Fruit fly (Drosophila melanogaster) whole organism, embryonic: ENCODE results near the gene Cerk.

Source experiments
- Ada2b ChIP-seq: fragments of 200-800 bp; sonication (Bioruptor generic); IDR thresholded peaks from 2 replicates; pipeline ENCODE4 v1.3.6; 2022; ENCODE audit warnings: missing biosample characterization, missing genetic modification characterization
- Bdp1 ChIP-seq: fragments of 200-800 bp; sonication (Bioruptor generic); optimal IDR thresholded peaks from 3 replicates; lab custom pipeline; 2016; ENCODE audit warnings: missing biosample characterization, missing genetic modification characterization
- Blimp-1 ChIP-seq: fragments of 200-800 bp; sonication (Bioruptor generic); optimal IDR thresholded peaks from 3 replicates; lab custom pipeline; 2018; ENCODE audit warnings: missing biosample characterization, missing genetic modification characterization, mild to moderate bottlenecking, moderate library complexity, missing genetic modification reagents
- CG10565 ChIP-seq: fragments of 200-800 bp; sonication (Bioruptor generic); optimal IDR thresholded peaks from 3 replicates; lab custom pipeline; 2016; ENCODE audit warnings: missing biosample characterization, mild to moderate bottlenecking, missing genetic modification characterization
- CG11085 ChIP-seq: fragments of 200-800 bp; sonication (Bioruptor generic); IDR thresholded peaks from 2 replicates; pipeline ENCODE4 v1.3.6; 2022; ENCODE audit warnings: missing biosample characterization, missing genetic modification characterization
- CG11093 ChIP-seq: fragments of 200-800 bp; sonication (Bioruptor generic); IDR thresholded peaks from 3 replicates; pipeline ENCODE4 v1.3.6; 2022; ENCODE audit warnings: missing biosample characterization, missing genetic modification characterization
- CG11247 ChIP-seq: fragments of 200-800 bp; sonication (Bioruptor generic); IDR thresholded peaks from 2 replicates; pipeline ENCODE4 v1.3.6; 2022; ENCODE audit warnings: missing biosample characterization, missing genetic modification characterization
- CG11695 ChIP-seq: fragments of 200-800 bp; sonication (Bioruptor generic); IDR thresholded peaks from 3 replicates; pipeline ENCODE4 v1.3.6; 2022; ENCODE audit warnings: missing biosample characterization, missing genetic modification characterization
- CG11723 ChIP-seq: fragments of 200-800 bp; sonication (Bioruptor generic); optimal IDR thresholded peaks from 2 replicates; lab custom pipeline; 2017; ENCODE audit warnings: missing biosample characterization, mild to moderate bottlenecking, missing genetic modification characterization
- CG12391 ChIP-seq: fragments of 200-800 bp; sonication (Bioruptor generic); optimal IDR thresholded peaks from 3 replicates; lab custom pipeline; 2018; ENCODE audit warnings: missing biosample characterization, mild to moderate bottlenecking, missing genetic modification characterization, moderate library complexity
- CG15073 ChIP-seq: fragments of 200-800 bp; sonication (Bioruptor generic); optimal IDR thresholded peaks from 2 replicates; lab custom pipeline; 2016; ENCODE audit warnings: missing biosample characterization, missing genetic modification characterization
- CG17385 ChIP-seq: fragments of 200-800 bp; sonication (Bioruptor generic); optimal IDR thresholded peaks from 3 replicates; lab custom pipeline; 2018; ENCODE audit warnings: missing biosample characterization, mild to moderate bottlenecking, missing genetic modification characterization
- CG18262 ChIP-seq: fragments of 200-800 bp; optimal IDR thresholded peaks from 3 replicates; lab custom pipeline; 2019; ENCODE audit warnings: missing biosample characterization, mild to moderate bottlenecking, missing genetic modification characterization, moderate library complexity
- CG18599 ChIP-seq: fragments of 200-800 bp; sonication (Bioruptor generic); optimal IDR thresholded peaks from 3 replicates; lab custom pipeline; 2017; ENCODE audit warnings: missing biosample characterization, missing genetic modification characterization, mild to moderate bottlenecking, moderate library complexity, missing genetic modification reagents
- CG2875 ChIP-seq: fragments of 200-800 bp; sonication (Bioruptor generic); optimal IDR thresholded peaks from 2 replicates; lab custom pipeline; 2017; ENCODE audit warnings: missing biosample characterization, mild to moderate bottlenecking, missing genetic modification characterization, missing genetic modification reagents
- CG30403 ChIP-seq: fragments of 200-800 bp; sonication (Bioruptor generic); optimal IDR thresholded peaks from 3 replicates; lab custom pipeline; 2016; ENCODE audit warnings: missing biosample characterization, missing genetic modification characterization
- CG31224 ChIP-seq: fragments of 200-800 bp; sonication (Bioruptor generic); IDR thresholded peaks from 2 replicates; pipeline ENCODE4 v1.3.6; 2022; ENCODE audit warnings: missing biosample characterization, missing genetic modification characterization
- CG34376 ChIP-seq: fragments of 200-800 bp; sonication (Bioruptor generic); optimal IDR thresholded peaks from 2 replicates; lab custom pipeline; 2018; ENCODE audit warnings: missing biosample characterization, mild to moderate bottlenecking, missing genetic modification characterization
- CG6689 ChIP-seq: fragments of 200-800 bp; sonication (Bioruptor generic); IDR thresholded peaks from 2 replicates; pipeline ENCODE4 v1.3.6; 2022; ENCODE audit warnings: missing biosample characterization, missing genetic modification characterization
- CG6765 ChIP-seq: fragments of 200-800 bp; sonication (Bioruptor generic); optimal IDR thresholded peaks from 3 replicates; lab custom pipeline; 2017; ENCODE audit warnings: missing biosample characterization, mild to moderate bottlenecking, missing genetic modification characterization
- CG8281 ChIP-seq: fragments of 200-800 bp; sonication (Bioruptor generic); optimal IDR thresholded peaks from 2 replicates; lab custom pipeline; 2018; ENCODE audit warnings: missing biosample characterization, mild to moderate bottlenecking, missing genetic modification characterization, moderate library complexity
- Gsc ChIP-seq: fragments of 200-800 bp; sonication (Bioruptor generic); IDR thresholded peaks from 2 replicates; pipeline ENCODE4 v1.3.6; 2022; ENCODE audit warnings: missing biosample characterization, missing genetic modification characterization
- HLH3B ChIP-seq: fragments of 200-800 bp; sonication (Bioruptor generic); IDR thresholded peaks from 2 replicates; pipeline ENCODE4 v1.3.6; 2022; ENCODE audit warnings: missing biosample characterization, missing genetic modification characterization
- HLHmδ ChIP-seq: fragments of 200-800 bp; sonication (Bioruptor generic); optimal IDR thresholded peaks from 2 replicates; lab custom pipeline; 2018; ENCODE audit warnings: missing biosample characterization, mild to moderate bottlenecking, missing genetic modification characterization, moderate library complexity
- Max ChIP-seq: fragments of 200-800 bp; sonication (Bioruptor generic); optimal IDR thresholded peaks from 2 replicates; lab custom pipeline; 2016; ENCODE audit warnings: missing biosample characterization, mild to moderate bottlenecking, missing genetic modification characterization
- Meics ChIP-seq: fragments of 200-800 bp; sonication (Bioruptor generic); optimal IDR thresholded peaks from 2 replicates; lab custom pipeline; 2017; ENCODE audit warnings: missing biosample characterization, mild to moderate bottlenecking, missing genetic modification characterization
- Myb ChIP-seq: fragments of 200-800 bp; sonication (Bioruptor generic); optimal IDR thresholded peaks from 2 replicates; lab custom pipeline; 2016; ENCODE audit warnings: missing biosample characterization, missing genetic modification characterization
- Rfx ChIP-seq: fragments of 200-800 bp; sonication (Bioruptor generic); IDR thresholded peaks from 2 replicates; pipeline ENCODE4 v1.3.6; 2022; ENCODE audit warnings: missing biosample characterization, missing genetic modification characterization
- TFAM ChIP-seq: fragments of 200-800 bp; sonication (Bioruptor generic); optimal IDR thresholded peaks from 2 replicates; lab custom pipeline; 2017; ENCODE audit warnings: missing biosample characterization, missing genetic modification characterization, inconsistent platforms
- disco-r ChIP-seq: fragments of 200-800 bp; sonication (Bioruptor generic); optimal IDR thresholded peaks from 2 replicates; lab custom pipeline; 2016; ENCODE audit warnings: missing biosample characterization, missing genetic modification characterization
- dmrt11E ChIP-seq: fragments of 200-800 bp; sonication (Bioruptor generic); optimal IDR thresholded peaks from 3 replicates; lab custom pipeline; 2018; ENCODE audit warnings: missing biosample characterization, mild to moderate bottlenecking, missing genetic modification characterization, moderate library complexity
- fd96Cb ChIP-seq: fragments of 200-800 bp; sonication (Bioruptor generic); optimal IDR thresholded peaks from 2 replicates; lab custom pipeline; 2018; ENCODE audit warnings: missing biosample characterization, mild to moderate bottlenecking, missing genetic modification characterization, moderate library complexity
- fu2 ChIP-seq: fragments of 200-800 bp; sonication (Bioruptor generic); optimal IDR thresholded peaks from 2 replicates; lab custom pipeline; 2016; ENCODE audit warnings: missing biosample characterization, missing genetic modification characterization
- gcm2 ChIP-seq: fragments of 200-800 bp; sonication (Bioruptor generic); optimal IDR thresholded peaks from 2 replicates; lab custom pipeline; 2016; ENCODE audit warnings: missing biosample characterization, missing genetic modification characterization
- grau ChIP-seq: fragments of 200-800 bp; optimal IDR thresholded peaks from 3 replicates; lab custom pipeline; 2019; ENCODE audit warnings: missing biosample characterization, mild to moderate bottlenecking, missing genetic modification characterization, moderate library complexity
- her ChIP-seq: fragments of 200-800 bp; sonication (Bioruptor generic); optimal IDR thresholded peaks from 2 replicates; lab custom pipeline; 2016; ENCODE audit warnings: missing biosample characterization, missing genetic modification characterization
- jing ChIP-seq: fragments of 200-800 bp; sonication (Bioruptor generic); optimal IDR thresholded peaks from 2 replicates; lab custom pipeline; 2018; ENCODE audit warnings: missing biosample characterization, mild to moderate bottlenecking, missing genetic modification characterization
- kay ChIP-seq: fragments of 200-800 bp; sonication (Bioruptor generic); optimal IDR thresholded peaks from 2 replicates; lab custom pipeline; 2016; ENCODE audit warnings: missing biosample characterization, missing genetic modification characterization
- nom ChIP-seq: fragments of 200-800 bp; sonication (Bioruptor generic); optimal IDR thresholded peaks from 2 replicates; lab custom pipeline; 2017; ENCODE audit warnings: missing biosample characterization, missing genetic modification characterization, mild to moderate bottlenecking, moderate library complexity, missing genetic modification reagents
- org-1 ChIP-seq: fragments of 200-800 bp; sonication (Bioruptor generic); optimal IDR thresholded peaks from 2 replicates; lab custom pipeline; 2017; ENCODE audit warnings: missing biosample characterization, missing genetic modification characterization
- peb ChIP-seq: fragments of 200-800 bp; sonication (Bioruptor generic); IDR thresholded peaks from 2 replicates; pipeline ENCODE4 v1.3.6; 2022; ENCODE audit warnings: missing biosample characterization, missing genetic modification characterization
- ranshi ChIP-seq: fragments of 200-800 bp; sonication (Bioruptor generic); IDR thresholded peaks from 2 replicates; pipeline ENCODE4 v1.3.6; 2022; ENCODE audit warnings: missing biosample characterization, missing genetic modification characterization
- salm ChIP-seq: fragments of 200-800 bp; sonication (Bioruptor generic); optimal IDR thresholded peaks from 2 replicates; lab custom pipeline; 2018; ENCODE audit warnings: missing biosample characterization, mild to moderate bottlenecking, missing genetic modification characterization
- schlank ChIP-seq: fragments of 200-800 bp; sonication (Bioruptor generic); optimal IDR thresholded peaks from 2 replicates; lab custom pipeline; 2018; ENCODE audit warnings: missing biosample characterization, mild to moderate bottlenecking, missing genetic modification characterization
- sqz ChIP-seq: fragments of 200-800 bp; sonication (Bioruptor generic); optimal IDR thresholded peaks from 3 replicates; lab custom pipeline; 2018; ENCODE audit warnings: missing biosample characterization, mild to moderate bottlenecking, missing genetic modification characterization
- tup ChIP-seq: fragments of 200-800 bp; sonication (Bioruptor generic); optimal IDR thresholded peaks from 2 replicates; lab custom pipeline; 2016; ENCODE audit warnings: missing biosample characterization, mild to moderate bottlenecking, missing genetic modification characterization, moderate library complexity
- twi ChIP-seq: fragments of 200-800 bp; optimal IDR thresholded peaks from 2 replicates; lab custom pipeline; 2019; ENCODE audit warnings: missing biosample characterization, mild to moderate bottlenecking, missing genetic modification characterization, moderate library complexity
- unpg ChIP-seq: fragments of 200-800 bp; sonication (Bioruptor generic); optimal IDR thresholded peaks from 3 replicates; lab custom pipeline; 2018; ENCODE audit warnings: missing biosample characterization, mild to moderate bottlenecking, missing genetic modification characterization, moderate library complexity
- z ChIP-seq: fragments of 200-800 bp; sonication (Bioruptor generic); IDR thresholded peaks from 3 replicates; pipeline ENCODE4 v1.3.6; 2022; ENCODE audit warnings: missing biosample characterization, missing genetic modification characterization

Gene Cerk

DNA sequence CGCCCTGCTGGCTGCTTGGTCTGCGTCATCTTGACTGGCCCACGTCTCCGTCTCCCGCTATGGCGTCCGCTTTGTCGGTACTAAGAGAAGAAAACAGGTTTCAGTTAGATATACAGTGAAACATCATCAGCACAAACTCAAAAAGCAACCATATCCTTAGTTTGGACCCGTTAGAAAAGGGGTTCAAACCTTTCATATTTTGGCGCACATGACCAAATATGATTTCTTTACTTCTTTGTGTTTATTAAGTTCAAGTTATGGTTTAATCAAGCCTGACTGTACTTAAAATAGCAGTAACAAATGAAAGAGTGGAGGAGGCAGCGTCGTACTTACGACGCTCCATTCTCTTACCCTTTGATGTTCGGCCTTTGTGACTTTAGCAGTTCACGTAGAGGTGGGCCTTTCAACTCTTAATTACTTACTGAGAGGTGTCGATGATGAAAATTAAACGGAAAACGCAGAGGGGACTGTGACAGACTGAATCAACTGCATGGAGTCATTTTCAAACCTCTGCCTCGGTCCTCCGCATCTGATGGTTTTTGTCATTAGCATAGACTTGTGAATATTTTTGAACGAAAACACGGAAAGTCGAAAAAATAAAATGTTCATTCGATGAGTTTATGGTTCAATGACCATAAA, 6.3 kb downstream of the Cerk start (continued):
- TF ChIP-seq unpg (GFP tag; lab: Kevin White, UChicago): peak; percentile 85
- TF ChIP-seq Ada2b: peak; percentile 90
- TF ChIP-seq CG30403 (GFP tag; lab: Kevin White, UChicago): peak; percentile 81
- peak; percentile 70 for TF ChIP-seq fu2 (GFP tag; lab: Kevin White, UChicago)
- no peak for TF ChIP-seq CG34376
- TF ChIP-seq CG11247 (GFP tag; lab: Robert Waterston, UW): peak; percentile 79
- TF ChIP-seq CG11695 (GFP tag; lab: Robert Waterston, UW): peak; percentile 78
- peak; percentile 82 for TF ChIP-seq CG12391
- TF ChIP-seq CG11085 (GFP tag; lab: Robert Waterston, UW): peak; percentile 68
- peak; percentile 66 for TF ChIP-seq CG11723
- peak; percentile 93 for TF ChIP-seq Rfx
- peak; percentile 41 for TF ChIP-seq CG8281 (tag; lab: Kevin White, UChicago)
- peak; percentile 87 for TF ChIP-seq CG6689
- TF ChIP-seq CG10565 (GFP tag; lab: Kevin White, UChicago): no peak
- TF ChIP-seq peb (GFP tag; lab: Robert Waterston, UW): no peak
- TF ChIP-seq gcm2 (GFP tag; lab: Kevin White, UChicago): peak; percentile 79
- TF ChIP-seq CG18599 (GFP tag; lab: Kevin White, UChicago): peak; percentile 88
- peak; percentile 86 for TF ChIP-seq HLH3B (GFP tag; lab: Robert Waterston, UW)
- TF ChIP-seq Meics (GFP tag; lab: Kevin White, UChicago): peak; percentile 86
- peak; percentile 89 for TF ChIP-seq her
- TF ChIP-seq grau (tag; lab: Kevin White, UChicago): peak; percentile 97
- peak; percentile 47 for TF ChIP-seq disco-r (GFP tag; lab: Kevin White, UChicago)
- TF ChIP-seq dmrt11E (tag; lab: Kevin White, UChicago): peak; percentile 55
- TF ChIP-seq CG2875 (GFP tag; lab: Kevin White, UChicago): peak; percentile 55
- TF ChIP-seq Gsc (GFP tag; lab: Robert Waterston, UW): no peak; the same call in 1 of the 2 replicates
- peak; percentile 54 for TF ChIP-seq nom (GFP tag; lab: Kevin White, UChicago)
- peak; percentile 68 for TF ChIP-seq salm (tag; lab: Kevin White, UChicago)
- peak; percentile 74 for TF ChIP-seq CG17385
- peak; percentile 85 for TF ChIP-seq kay (GFP tag; lab: Kevin White, UChicago)
- TF ChIP-seq fd96Cb: peak; percentile 81
- TF ChIP-seq Myb (GFP tag; lab: Kevin White, UChicago): peak; percentile 63
- TF ChIP-seq CG18262: peak; percentile 81
- TF ChIP-seq Blimp-1 (GFP tag; lab: Kevin White, UChicago): peak; percentile 80
- TF ChIP-seq schlank (tag; lab: Kevin White, UChicago): peak; percentile 52
- peak; percentile 61 for TF ChIP-seq Max (GFP tag; lab: Kevin White, UChicago)
- peak; percentile 88 for TF ChIP-seq ranshi (GFP tag; lab: Robert Waterston, UW)
- no peak for TF ChIP-seq HLHmδ
- no peak for TF ChIP-seq z (GFP tag; lab: Robert Waterston, UW)
- TF ChIP-seq sqz (GFP tag; lab: Kevin White, UChicago): no peak
- no peak for TF ChIP-seq TFAM (GFP tag; lab: Kevin White, UChicago)
- peak; percentile 62 for TF ChIP-seq jing
- TF ChIP-seq CG15073 (GFP tag; lab: Kevin White, UChicago): peak; percentile 11
- peak; percentile 73 for TF ChIP-seq CG31224
- TF ChIP-seq Bdp1 (GFP tag; lab: Kevin White, UChicago): peak; percentile 57
- peak; percentile 82 for TF ChIP-seq CG11093 (GFP tag; lab: Robert Waterston, UW)
- TF ChIP-seq CG6765 (GFP tag; lab: Kevin White, UChicago): peak; percentile 54
- TF ChIP-seq org-1 (GFP tag; lab: Kevin White, UChicago): peak; percentile 81
- TF ChIP-seq twi (tag; lab: Kevin White, UChicago): peak; percentile 12
- TF ChIP-seq tup (GFP tag; lab: Kevin White, UChicago): peak; percentile 66
